Fruit fly (Drosophila melanogaster): ENCODE data around the gene CG15771.

Gene CG15771

dm6 chrX:5756146-5756545 lies 772 bp downstream of the CG15771 start:
- TF ChIP-seq EcR (GFP tag; optimal IDR thresholded peaks at IDR 0.05) = no peak
- TF ChIP-seq pan (optimal IDR thresholded peaks at IDR 0.05) = no peak
- no peak for TF ChIP-seq psq (optimal IDR thresholded peaks at IDR 0.05)
- TF ChIP-seq Dll (optimal IDR thresholded peaks at IDR 0.05) = no peak
- no peak for TF ChIP-seq CG8478 (optimal IDR thresholded peaks at IDR 0.05)
- no peak for TF ChIP-seq usp (GFP tag; optimal IDR thresholded peaks at IDR 0.05)

dm6 chrX:5763443-5764000 lies 8.1 kb downstream of the CG15771 start:
- no peak for TF ChIP-seq EcR (GFP tag; optimal IDR thresholded peaks at IDR 0.05)
- TF ChIP-seq CG8478 (optimal IDR thresholded peaks at IDR 0.05) = no peak
- no peak for TF ChIP-seq usp (GFP tag; optimal IDR thresholded peaks at IDR 0.05)
- no peak for TF ChIP-seq Dll (optimal IDR thresholded peaks at IDR 0.05)
- no peak for TF ChIP-seq pan (optimal IDR thresholded peaks at IDR 0.05)
- no peak for TF ChIP-seq psq (optimal IDR thresholded peaks at IDR 0.05)

- TF ChIP-seq CG8478 (optimal IDR thresholded peaks at IDR 0.05) (no peak), Dll (optimal IDR thresholded peaks at IDR 0.05) (no peak), usp (GFP tag; optimal IDR thresholded peaks at IDR 0.05) (no peak), EcR (GFP tag; optimal IDR thresholded peaks at IDR 0.05) (no peak), pan (optimal IDR thresholded peaks at IDR 0.05) (no peak), psq (optimal IDR thresholded peaks at IDR 0.05) (no peak)
Measured at dm6 chrX:5764001-5764892, 8.9 kb downstream of the CG15771 start, which contains the start of the genes MAPk-Ak2 and CG42699. MAPk-Ak2 (minus strand) TSS chrX:5764203. CG42699 (plus strand) TSS chrX:5764553.

- TF ChIP-seq usp (GFP tag; optimal IDR thresholded peaks at IDR 0.05) = no peak
- no peak for TF ChIP-seq Dll (optimal IDR thresholded peaks at IDR 0.05)
- TF ChIP-seq pan (optimal IDR thresholded peaks at IDR 0.05) = no peak
- TF ChIP-seq psq (optimal IDR thresholded peaks at IDR 0.05) = no peak
- TF ChIP-seq EcR (GFP tag; optimal IDR thresholded peaks at IDR 0.05) = no peak
Measured at dm6 chrX:5766732-5767131, 11.4 kb downstream of the CG15771 start.

dm6 chrX:5768602-5769251 lies 13.4 kb downstream of the CG15771 start:
- TF ChIP-seq EcR (GFP tag; optimal IDR thresholded peaks at IDR 0.05) (no peak), CG8478 (optimal IDR thresholded peaks at IDR 0.05) (no peak), usp (GFP tag; optimal IDR thresholded peaks at IDR 0.05) (no peak), psq (optimal IDR thresholded peaks at IDR 0.05) (no peak), pan (optimal IDR thresholded peaks at IDR 0.05) (no peak), Dll (optimal IDR thresholded peaks at IDR 0.05) (no peak)

- TF ChIP-seq CG8478 (optimal IDR thresholded peaks at IDR 0.05) (no peak), usp (GFP tag; optimal IDR thresholded peaks at IDR 0.05) (no peak), pan (optimal IDR thresholded peaks at IDR 0.05) (no peak), Dll (optimal IDR thresholded peaks at IDR 0.05) (peak; percentile 5), psq (optimal IDR thresholded peaks at IDR 0.05) (no peak), EcR (GFP tag; optimal IDR thresholded peaks at IDR 0.05) (no peak)
Measured at dm6 chrX:5770730-5771181, 15.4 kb downstream of the CG15771 start, which contains the start of gene CG3097. CG3097 (minus strand) TSS chrX:5770780.

- TF ChIP-seq Dll (optimal IDR thresholded peaks at IDR 0.05) (no peak), psq (optimal IDR thresholded peaks at IDR 0.05) (no peak), EcR (GFP tag; optimal IDR thresholded peaks at IDR 0.05) (no peak), usp (GFP tag; optimal IDR thresholded peaks at IDR 0.05) (no peak), pan (optimal IDR thresholded peaks at IDR 0.05) (no peak), CG8478 (optimal IDR thresholded peaks at IDR 0.05) (no peak)
Measured at dm6 chrX:5772409-5772808, 17.0 kb downstream of the CG15771 start.

- TF ChIP-seq EcR (GFP tag; optimal IDR thresholded peaks at IDR 0.05) = no peak
- no peak for TF ChIP-seq CG8478 (optimal IDR thresholded peaks at IDR 0.05)
- TF ChIP-seq pan (optimal IDR thresholded peaks at IDR 0.05) = no peak
Measured at dm6 chrX:5776547-5776946, 21.2 kb downstream of the CG15771 start, which contains the start of gene CG42264. CG42264 (minus strand) TSS chrX:5776647.

- TF ChIP-seq psq (optimal IDR thresholded peaks at IDR 0.05) (no peak), CG8478 (optimal IDR thresholded peaks at IDR 0.05) (no peak), pan (optimal IDR thresholded peaks at IDR 0.05) (no peak), EcR (GFP tag; optimal IDR thresholded peaks at IDR 0.05) (no peak), usp (GFP tag; optimal IDR thresholded peaks at IDR 0.05) (no peak), Dll (optimal IDR thresholded peaks at IDR 0.05) (no peak)
Measured at dm6 chrX:5781520-5781919, 26.1 kb downstream of the CG15771 start, which contains the start of gene CG3108. CG3108 (minus strand) TSS chrX:5781620.

- no peak for TF ChIP-seq EcR (GFP tag; optimal IDR thresholded peaks at IDR 0.05)
- no peak for TF ChIP-seq psq (optimal IDR thresholded peaks at IDR 0.05)
Measured at dm6 chrX:5783260-5784040, 28.1 kb downstream of the CG15771 start.

dm6 chrX:5786559-5786958 lies 31.2 kb downstream of the CG15771 start:
- no peak for TF ChIP-seq usp (GFP tag; optimal IDR thresholded peaks at IDR 0.05)

Measured in whole organism.